Worm (Caenorhabditis elegans) whole organism, L3 larva: ENCODE measurements around the gene W08E12.4.

Experiments used
- R02D3.7 ChIP-seq: fragments of 150-350 bp; optimal IDR thresholded peaks from 2 replicates; lab custom pipeline; 2014; ENCODE audit warnings: missing biosample characterization, missing genetic modification characterization
- ZK546.5 ChIP-seq: sonication (generic microtip); optimal IDR thresholded peaks from 2 replicates; lab custom pipeline; 2017; ENCODE audit warnings: missing biosample characterization, missing genetic modification characterization
- aly-2 ChIP-seq: fragments of 150-350 bp; optimal IDR thresholded peaks from 2 replicates; lab custom pipeline; 2014; ENCODE audit warnings: missing biosample characterization, missing genetic modification characterization
- ama-1 ChIP-seq: fragments of 150-350 bp; optimal IDR thresholded peaks from 2 replicates; lab custom pipeline; 2018
- ceh-16 ChIP-seq: sonication (generic microtip); optimal IDR thresholded peaks from 2 replicates; lab custom pipeline; 2017; ENCODE audit warnings: missing biosample characterization, missing genetic modification characterization
- ceh-28 ChIP-seq: fragments of 150-350 bp; optimal IDR thresholded peaks from 2 replicates; lab custom pipeline; 2014; ENCODE audit warnings: missing biosample characterization, missing genetic modification reagents, missing genetic modification characterization
- ceh-82 ChIP-seq: fragments of 150-350 bp; optimal IDR thresholded peaks from 2 replicates; lab custom pipeline; 2014; ENCODE audit warnings: missing biosample characterization, missing genetic modification characterization
- ceh-9 ChIP-seq: sonication (generic microtip); optimal IDR thresholded peaks from 2 replicates; lab custom pipeline; 2018; ENCODE audit warnings: missing biosample characterization, missing genetic modification characterization
- daf-12 ChIP-seq: fragments of 150-350 bp; optimal IDR thresholded peaks from 2 replicates; lab custom pipeline; 2014; ENCODE audit warnings: missing biosample characterization, missing genetic modification reagents, missing genetic modification characterization
- egl-27 ChIP-seq: sonication (generic microtip); optimal IDR thresholded peaks from 4 replicates; lab custom pipeline; 2017; ENCODE audit warnings: missing biosample characterization, missing genetic modification reagents, missing genetic modification characterization
- egl-5 ChIP-seq: fragments of 150-350 bp; optimal IDR thresholded peaks from 2 replicates; lab custom pipeline; 2017; ENCODE audit warnings: missing biosample characterization, missing genetic modification reagents, missing genetic modification characterization, inconsistent platforms
- elt-1 ChIP-seq: fragments of 150-350 bp; optimal IDR thresholded peaks from 2 replicates; lab custom pipeline; 2014; ENCODE audit warnings: missing biosample characterization, missing genetic modification characterization
- elt-2 ChIP-seq: sonication (generic microtip); optimal IDR thresholded peaks from 2 replicates; lab custom pipeline; 2016; ENCODE audit warnings: missing genetic modification reagents, mild to moderate bottlenecking, missing genetic modification characterization, missing compliant biosample characterization
- eor-1 ChIP-seq, 2 experiments: fragments of 150-350 bp; optimal IDR thresholded peaks; 2 replicates each; lab custom pipeline; 2014 to 2018; ENCODE audit warnings: missing biosample characterization in 2 of 2, missing genetic modification characterization in 2 of 2
- fkh-10 ChIP-seq: sonication (generic microtip); optimal IDR thresholded peaks from 2 replicates; lab custom pipeline; 2017; ENCODE audit warnings: missing biosample characterization, missing genetic modification reagents, missing genetic modification characterization
- fkh-2 ChIP-seq: fragments of 150-350 bp; optimal IDR thresholded peaks from 2 replicates; lab custom pipeline; 2014; ENCODE audit warnings: missing biosample characterization, missing genetic modification reagents, missing genetic modification characterization
- fos-1 ChIP-seq: fragments of 150-350 bp; optimal IDR thresholded peaks from 2 replicates; lab custom pipeline; 2014; ENCODE audit warnings: missing biosample characterization, missing genetic modification characterization
- hmg-11 ChIP-seq: sonication (generic microtip); optimal IDR thresholded peaks from 2 replicates; lab custom pipeline; 2016; ENCODE audit warnings: missing genetic modification characterization, missing compliant biosample characterization
- jun-1 ChIP-seq: fragments of 150-350 bp; optimal IDR thresholded peaks from 2 replicates; lab custom pipeline; 2014; ENCODE audit warnings: missing biosample characterization, missing genetic modification reagents, missing genetic modification characterization
- lin-15B ChIP-seq: fragments of 150-350 bp; optimal IDR thresholded peaks from 2 replicates; lab custom pipeline; 2014; ENCODE audit warnings: missing biosample characterization, missing genetic modification characterization
- lin-39 ChIP-seq: fragments of 150-350 bp; optimal IDR thresholded peaks from 2 replicates; lab custom pipeline; 2018; ENCODE audit warnings: missing biosample characterization, missing genetic modification reagents, missing genetic modification characterization
- lsy-12 ChIP-seq: sonication (generic microtip); optimal IDR thresholded peaks from 2 replicates; lab custom pipeline; 2016; ENCODE audit warnings: mild to moderate bottlenecking, missing genetic modification characterization, missing compliant biosample characterization
- mdl-1 ChIP-seq: fragments of 150-350 bp; optimal IDR thresholded peaks from 2 replicates; lab custom pipeline; 2014; ENCODE audit warnings: missing biosample characterization, missing genetic modification characterization
- mml-1 ChIP-seq: fragments of 150-350 bp; sonication (generic microtip); optimal IDR thresholded peaks from 3 replicates; lab custom pipeline; 2014; ENCODE audit warnings: missing biosample characterization, missing genetic modification characterization
- nfya-1 ChIP-seq: sonication (generic microtip); optimal IDR thresholded peaks from 2 replicates; lab custom pipeline; 2017; ENCODE audit warnings: missing genetic modification characterization, mild to moderate bottlenecking, missing compliant biosample characterization, antibody characterized with exemption, moderate library complexity; ENCODE audit not compliant: insufficient read depth
- nhr-11 ChIP-seq: fragments of 150-350 bp; optimal IDR thresholded peaks from 2 replicates; lab custom pipeline; 2014; ENCODE audit warnings: missing biosample characterization, missing genetic modification characterization
- nhr-12 ChIP-seq: fragments of 150-350 bp; optimal IDR thresholded peaks from 2 replicates; lab custom pipeline; 2014; ENCODE audit warnings: missing biosample characterization, missing genetic modification characterization
- nhr-23 ChIP-seq: fragments of 150-350 bp; optimal IDR thresholded peaks from 2 replicates; lab custom pipeline; 2014; ENCODE audit warnings: missing biosample characterization, missing genetic modification reagents, missing genetic modification characterization
- nhr-237 ChIP-seq: fragments of 150-350 bp; optimal IDR thresholded peaks from 2 replicates; lab custom pipeline; 2014; ENCODE audit warnings: missing biosample characterization, missing genetic modification characterization
- nhr-25 ChIP-seq: sonication (generic microtip); optimal IDR thresholded peaks from 2 replicates; lab custom pipeline; 2017; ENCODE audit warnings: missing biosample characterization, missing genetic modification characterization
- nhr-28 ChIP-seq: fragments of 150-350 bp; optimal IDR thresholded peaks from 2 replicates; lab custom pipeline; 2014; ENCODE audit warnings: missing biosample characterization, missing genetic modification characterization
- nhr-43 ChIP-seq: sonication (generic microtip); optimal IDR thresholded peaks from 2 replicates; lab custom pipeline; 2016; ENCODE audit warnings: mild to moderate bottlenecking, missing genetic modification characterization, missing compliant biosample characterization; ENCODE audit not compliant: poor library complexity, severe bottlenecking
- nhr-67 ChIP-seq: fragments of 150-350 bp; optimal IDR thresholded peaks from 2 replicates; lab custom pipeline; 2014; ENCODE audit warnings: missing biosample characterization, missing genetic modification characterization
- nhr-76 ChIP-seq: fragments of 150-350 bp; sonication (generic microtip); optimal IDR thresholded peaks from 5 replicates; lab custom pipeline; 2014; ENCODE audit warnings: missing biosample characterization, missing genetic modification characterization
- nhr-77 ChIP-seq: fragments of 150-350 bp; optimal IDR thresholded peaks from 2 replicates; lab custom pipeline; 2014; ENCODE audit warnings: missing biosample characterization, missing genetic modification characterization
- pha-4 ChIP-seq: fragments of 150-350 bp; optimal IDR thresholded peaks from 2 replicates; lab custom pipeline; 2014; ENCODE audit warnings: missing biosample characterization, missing genetic modification reagents, missing genetic modification characterization
- pqm-1 ChIP-seq: fragments of 150-350 bp; optimal IDR thresholded peaks from 2 replicates; lab custom pipeline; 2017; ENCODE audit warnings: missing biosample characterization, missing genetic modification characterization, inconsistent platforms
- sea-2 ChIP-seq: fragments of 150-350 bp; sonication (generic microtip); optimal IDR thresholded peaks from 4 replicates; lab custom pipeline; 2014; ENCODE audit warnings: missing biosample characterization, missing genetic modification reagents, missing genetic modification characterization
- skn-1 ChIP-seq: fragments of 150-350 bp; optimal IDR thresholded peaks from 2 replicates; lab custom pipeline; 2014; ENCODE audit warnings: missing biosample characterization, missing genetic modification characterization
- snpc-4 ChIP-seq: fragments of 150-350 bp; optimal IDR thresholded peaks from 2 replicates; lab custom pipeline; 2014; ENCODE audit warnings: missing biosample characterization, missing genetic modification characterization
- tbx-2 ChIP-seq: sonication (generic microtip); optimal IDR thresholded peaks from 2 replicates; lab custom pipeline; 2016; ENCODE audit warnings: mild to moderate bottlenecking, missing genetic modification characterization, missing compliant biosample characterization
- unc-39 ChIP-seq: sonication (generic microtip); optimal IDR thresholded peaks from 4 replicates; lab custom pipeline; 2017; ENCODE audit warnings: missing biosample characterization, missing genetic modification characterization
- unc-62 ChIP-seq: fragments of 150-350 bp; sonication (generic microtip); optimal IDR thresholded peaks from 4 replicates; lab custom pipeline; 2014; ENCODE audit warnings: missing biosample characterization, missing genetic modification reagents, missing genetic modification characterization
- zag-1 ChIP-seq: fragments of 150-350 bp; optimal IDR thresholded peaks from 2 replicates; lab custom pipeline; 2014; ENCODE audit warnings: missing biosample characterization, missing genetic modification characterization
- ztf-11 ChIP-seq: fragments of 150-350 bp; optimal IDR thresholded peaks from 2 replicates; lab custom pipeline; 2014; ENCODE audit warnings: missing biosample characterization, missing genetic modification characterization
- ztf-4 ChIP-seq: fragments of 150-350 bp; optimal IDR thresholded peaks from 2 replicates; lab custom pipeline; 2014; ENCODE audit warnings: missing biosample characterization, missing genetic modification characterization

Gene W08E12.4

ce11 chrIV:3291977-3292561 is 10.1 kb upstream of the W08E12.4 start, which contains the start of gene W08E12.8:
W08E12.8 (plus strand) TSS chrIV:3292371.
- TF ChIP-seq nhr-11 (tag; lab: Kevin White, UChicago) (no peak), nhr-25 (peak; percentile 62)

- no peak for TF ChIP-seq aly-2
- TF ChIP-seq jun-1 = no peak
- no peak for TF ChIP-seq elt-1 (tag; lab: Kevin White, UChicago)
- no peak for TF ChIP-seq elt-2 (tag; lab: Kevin White, UChicago)
- TF ChIP-seq skn-1 = no peak
- TF ChIP-seq daf-12 (tag; lab: Kevin White, UChicago) = no peak
- no peak for TF ChIP-seq nhr-28 (tag; lab: Kevin White, UChicago)
- no peak for TF ChIP-seq nhr-67 (tag; lab: Kevin White, UChicago)
- no peak for TF ChIP-seq mml-1
- TF ChIP-seq lin-39 = no peak
- no peak for TF ChIP-seq unc-62 (GFP tag; lab: Kevin White, UChicago)
- TF ChIP-seq zag-1 (tag; lab: Kevin White, UChicago) = no peak
- TF ChIP-seq mdl-1 (tag; lab: Kevin White, UChicago) = no peak
- TF ChIP-seq unc-39 = no peak
- TF ChIP-seq, all 47 proteins: peak for 0
These were observed 8.2 kb upstream of the W08E12.4 start for ce11 chrIV:3293800-3294493.

DNA sequence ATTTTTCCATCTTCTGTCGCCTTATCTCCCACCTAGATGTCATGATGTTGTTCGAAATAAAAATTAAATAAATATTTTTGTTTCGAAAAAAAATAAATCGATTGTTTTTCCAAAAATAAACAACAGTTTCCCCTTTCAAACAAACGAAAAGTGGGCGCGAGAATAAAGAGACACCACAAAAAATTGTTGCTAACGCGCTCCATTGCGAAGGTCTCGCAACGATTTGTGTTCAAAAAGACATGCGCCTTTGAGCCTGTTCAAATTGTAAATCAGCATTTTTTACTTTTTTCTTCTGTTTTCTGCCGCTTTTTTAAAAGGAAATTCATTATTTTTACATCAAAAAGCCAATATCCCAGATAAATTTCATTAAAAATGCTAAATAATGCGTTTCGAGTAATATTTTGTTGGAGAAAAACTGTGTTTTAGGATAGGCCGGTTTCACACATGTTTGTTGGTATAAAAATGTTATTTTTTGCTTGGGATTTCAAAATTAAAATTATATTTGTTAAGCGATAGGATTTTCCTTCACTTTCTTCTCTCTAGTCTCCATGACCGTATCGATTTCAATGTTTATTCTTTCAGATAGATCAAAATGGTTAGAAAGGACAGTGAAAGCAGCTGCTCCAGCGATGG is 7.5 kb upstream of the W08E12.4 start, which contains the start of gene W08E12.7:
W08E12.7 (plus strand) TSS at position 583 of the 633 bp plus-strand sequence.
- no peak for TF ChIP-seq sea-2 (GFP tag; lab: Kevin White, UChicago)
- peak; percentile 74 for TF ChIP-seq egl-5 (tag; lab: Kevin White, UChicago)
- no peak for TF ChIP-seq aly-2
- TF ChIP-seq ztf-11 = no peak
- peak; percentile 76 for TF ChIP-seq lsy-12 (tag; lab: Kevin White, UChicago)
- peak; percentile 80 for TF ChIP-seq pqm-1 (tag; lab: Kevin White, UChicago)
- TF ChIP-seq nhr-43 (tag; lab: Kevin White, UChicago) = peak; percentile 83
- TF ChIP-seq R02D3.7 (tag; lab: Kevin White, UChicago) = peak; percentile 81
- peak; percentile 26 for TF ChIP-seq ZK546.5 (tag; lab: Kevin White, UChicago)
- TF ChIP-seq lin-39 = peak; percentile 80
- TF ChIP-seq eor-1 (tag; optimal IDR thresholded peaks at IDR 0.05; lab: Kevin White, UChicago) = no peak
- no peak for TF ChIP-seq ceh-16
- TF ChIP-seq fkh-10 = peak; percentile 87
- peak; percentile 32 for TF ChIP-seq fos-1 (tag; lab: Kevin White, UChicago)
- peak; percentile 5 for TF ChIP-seq egl-27 (tag; lab: Kevin White, UChicago)
- peak; percentile 51 for TF ChIP-seq ztf-4 (tag; lab: Kevin White, UChicago)
- peak; percentile 51 for TF ChIP-seq nhr-76 (tag; lab: Kevin White, UChicago)
- peak; percentile 89 for TF ChIP-seq jun-1
- peak; percentile 66 for TF ChIP-seq ceh-82 (tag; lab: Kevin White, UChicago)
- peak; percentile 24 for TF ChIP-seq mdl-1 (tag; lab: Kevin White, UChicago)
- no peak for TF ChIP-seq daf-12 (tag; lab: Kevin White, UChicago)
- TF ChIP-seq nhr-12 (tag; lab: Kevin White, UChicago) = no peak
- TF ChIP-seq nhr-25 = peak; percentile 95
- TF ChIP-seq skn-1 = peak; percentile 81
- TF ChIP-seq fkh-2 (tag; lab: Kevin White, UChicago) = no peak
- peak; percentile 82 for TF ChIP-seq nhr-11 (tag; lab: Kevin White, UChicago)
- TF ChIP-seq ama-1 = peak; percentile 88
- peak; percentile 93 for TF ChIP-seq nfya-1 (tag; lab: Kevin White, UChicago)
- TF ChIP-seq ceh-9 (tag; lab: Kevin White, UChicago) = no peak
- peak; percentile 71 for TF ChIP-seq elt-2 (tag; lab: Kevin White, UChicago)
- TF ChIP-seq nhr-67 (tag; lab: Kevin White, UChicago) = peak; percentile 31
- peak; percentile 97 for TF ChIP-seq nhr-23 (tag; lab: Kevin White, UChicago)
- TF ChIP-seq pha-4 (tag; lab: Kevin White, UChicago) = peak; percentile 100
- no peak for TF ChIP-seq nhr-237 (tag; lab: Kevin White, UChicago)
- TF ChIP-seq mml-1 = no peak
- peak; percentile 83 for TF ChIP-seq ceh-28 (tag; lab: Kevin White, UChicago)
- peak; percentile 38 for TF ChIP-seq tbx-2 (tag; lab: Kevin White, UChicago)
- TF ChIP-seq hmg-11 = peak; percentile 50
- peak; percentile 93 for TF ChIP-seq snpc-4 (tag; lab: Kevin White, UChicago)
- TF ChIP-seq nhr-77 (tag; lab: Kevin White, UChicago) = peak; percentile 63
- TF ChIP-seq elt-1 (tag; lab: Kevin White, UChicago) = no peak
- no peak for TF ChIP-seq zag-1 (tag; lab: Kevin White, UChicago)
- peak; percentile 52 for TF ChIP-seq unc-62 (GFP tag; lab: Kevin White, UChicago)
- TF ChIP-seq lin-15B (tag; lab: Kevin White, UChicago) = peak; percentile 99
